Worm (Caenorhabditis elegans): Measurements from ENCODE around the gene Y82E9BR.9.
A peak's percentile ranks its signal among the peaks of the same experiment; 100 is the strongest.
"Not testable (repeated sequence)": the region's sequence is repeated elsewhere in the genome, so short reads cannot be mapped to it uniquely, and the experiment has no call there.

Y82E9BR.9 gene

DNA sequence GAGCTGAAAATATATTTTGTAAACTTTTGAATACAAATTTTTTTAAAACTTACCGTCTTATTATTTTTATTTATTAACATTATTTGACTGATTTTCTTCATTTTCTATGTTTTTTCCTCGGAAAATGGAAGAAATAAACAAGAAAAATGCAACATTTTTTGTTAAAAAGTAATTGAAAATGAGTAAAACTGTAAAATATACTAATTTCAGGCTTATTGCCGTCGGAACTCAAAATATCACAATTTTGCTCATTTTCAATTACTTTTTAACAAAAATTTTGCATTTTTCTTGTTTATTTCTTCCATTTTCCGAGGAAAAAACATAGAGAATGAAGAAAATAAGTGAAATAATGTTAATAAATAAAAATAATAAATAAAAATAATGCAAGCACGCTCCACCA lies 15.9 kb upstream of the Y82E9BR.9 start, which contains the start of gene Y82E9BR.10:
Y82E9BR.10 (minus strand) TSS at position 101 of the 400 bp plus-strand sequence.
- not testable (repeated sequence) for TF ChIP-seq nhr-237 (tag; optimal IDR thresholded peaks at IDR 0.05); C34F6.9 (tag; optimal IDR thresholded peaks at IDR 0.05); ama-1 (optimal IDR thresholded peaks at IDR 0.05)

DNA sequence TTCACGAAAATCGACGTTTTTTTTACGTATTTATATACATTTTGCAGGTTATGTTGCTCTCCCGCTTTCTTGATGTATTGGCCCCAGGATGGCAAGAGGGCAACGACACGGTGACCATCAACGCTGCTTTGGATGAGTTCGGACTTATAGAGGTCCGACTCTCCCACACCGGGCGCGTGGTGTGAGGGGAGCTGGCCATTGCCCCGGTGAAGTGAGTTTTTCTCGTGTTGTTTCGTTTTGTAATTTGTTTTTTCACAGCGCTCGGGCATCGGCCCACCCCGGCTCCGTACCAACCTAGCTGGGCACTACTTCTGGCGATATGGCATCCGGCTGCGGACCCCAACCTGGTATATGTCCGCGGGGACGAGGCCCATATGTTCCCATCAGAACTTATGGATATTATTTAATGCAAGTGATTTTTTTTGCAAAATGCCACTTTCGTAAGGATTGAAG lies 14.8 kb upstream of the Y82E9BR.9 start, which contains the start of gene Y82E9BR.20:
Y82E9BR.20 (plus strand) TSS at position 51 of the 453 bp plus-strand sequence.
- no peak for TF ChIP-seq R02D3.7 (tag; optimal IDR thresholded peaks at IDR 0.05)
- no peak for TF ChIP-seq ceh-16 (tag; optimal IDR thresholded peaks at IDR 0.05)
- TF ChIP-seq ama-1 (optimal IDR thresholded peaks at IDR 0.05): no peak
- TF ChIP-seq ZK546.5 (tag; optimal IDR thresholded peaks at IDR 0.05): no peak
- no peak for TF ChIP-seq nhr-23 (tag; optimal IDR thresholded peaks at IDR 0.05)
- TF ChIP-seq ztf-11 (tag; optimal IDR thresholded peaks at IDR 0.05): no peak
- no peak for TF ChIP-seq C34F6.9 (tag; optimal IDR thresholded peaks at IDR 0.05)
- no peak for TF ChIP-seq egl-27 (tag; optimal IDR thresholded peaks at IDR 0.05)
- TF ChIP-seq dmd-4 (tag; optimal IDR thresholded peaks at IDR 0.05): no peak
- no peak for TF ChIP-seq Y55F3AM.14 (GFP tag; optimal IDR thresholded peaks at IDR 0.05)
- no peak for TF ChIP-seq peb-1 (tag; optimal IDR thresholded peaks at IDR 0.05)

DNA sequence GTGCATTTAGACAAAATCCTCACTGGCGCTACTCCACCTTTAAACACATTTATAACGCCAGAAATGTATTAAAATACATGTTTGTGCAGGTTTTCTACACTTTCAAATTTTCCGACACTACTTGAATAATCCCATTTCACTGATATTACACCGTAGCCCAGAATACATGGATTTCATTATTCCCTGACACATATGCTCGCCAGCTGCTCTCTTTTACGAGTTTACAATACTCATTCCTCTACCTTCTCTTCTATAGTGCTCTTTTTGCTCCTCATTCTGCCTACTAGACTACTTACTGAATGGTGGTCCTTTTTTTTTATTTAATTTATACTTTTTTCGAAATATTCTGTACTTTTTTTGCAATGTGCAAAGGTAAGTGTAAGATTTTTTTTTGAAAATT lies 13.0 kb upstream of the Y82E9BR.9 start:
- TF ChIP-seq fos-1 (tag; optimal IDR thresholded peaks at IDR 0.05): no peak
- TF ChIP-seq nhr-10 (tag; optimal IDR thresholded peaks at IDR 0.05): no peak
- no peak for TF ChIP-seq mab-5 (tag; optimal IDR thresholded peaks at IDR 0.05)
- no peak for TF ChIP-seq ama-1 (optimal IDR thresholded peaks at IDR 0.05)
- no peak for TF ChIP-seq sem-4 (tag; optimal IDR thresholded peaks at IDR 0.05)
- TF ChIP-seq blmp-1 (tag; optimal IDR thresholded peaks at IDR 0.05; ENCODE audit: insufficient read depth): no peak
- TF ChIP-seq gmeb-1 (tag; optimal IDR thresholded peaks at IDR 0.05): no peak
- no peak for TF ChIP-seq lin-39 (tag; optimal IDR thresholded peaks at IDR 0.05)

DNA sequence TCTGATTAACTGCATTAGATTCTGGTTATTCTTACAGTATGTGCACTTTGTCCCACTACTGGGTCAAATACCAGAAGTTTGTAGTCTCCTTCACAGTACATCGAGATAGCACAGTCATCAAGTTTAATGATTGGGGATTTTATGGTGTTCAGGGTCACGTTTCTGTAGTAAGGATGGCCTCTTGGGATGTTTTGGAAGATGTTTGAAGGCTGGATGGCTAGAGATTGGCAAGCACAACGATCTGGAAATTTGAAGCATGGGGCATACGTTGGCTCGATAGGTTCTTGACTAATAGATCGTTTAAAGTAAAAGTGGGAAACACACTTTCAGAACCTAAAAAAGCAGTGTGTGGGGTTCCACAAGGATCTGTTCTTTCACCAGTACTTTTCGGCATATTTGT lies 1.6 kb downstream of the Y82E9BR.9 start, which contains the start of gene Y82E9BR.8:
Y82E9BR.8 (minus strand) TSS at position 101 of the 400 bp plus-strand sequence.
- not testable (repeated sequence) for TF ChIP-seq peb-1, elt-1, ztf-11 (tag; optimal IDR thresholded peaks at IDR 0.05)

DNA sequence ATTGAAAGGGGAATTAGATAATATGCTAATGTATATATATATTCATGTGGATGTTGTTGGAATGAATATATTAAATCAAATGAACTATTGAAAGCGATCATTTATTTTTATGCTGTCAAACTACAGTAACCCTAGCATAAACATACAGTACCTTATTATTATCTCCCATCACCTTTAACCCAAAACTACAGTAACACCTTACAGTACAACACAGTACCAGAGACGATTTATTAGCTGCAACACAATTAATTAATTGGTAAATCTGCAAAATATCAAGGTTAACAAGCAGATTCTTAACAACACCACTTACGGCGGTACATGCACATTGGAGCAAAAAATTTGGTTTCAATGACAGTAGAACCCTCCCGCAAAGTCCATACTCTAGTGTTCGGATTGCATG lies 4.2 kb downstream of the Y82E9BR.9 start, which contains the start of gene Y82E9BL.1:
Y82E9BL.1 (minus strand) TSS at position 101 of the 400 bp plus-strand sequence.
- TF ChIP-seq ama-1 (optimal IDR thresholded peaks at IDR 0.05): no peak
- TF ChIP-seq unc-55 (GFP tag; optimal IDR thresholded peaks at IDR 0.05): no peak

DNA sequence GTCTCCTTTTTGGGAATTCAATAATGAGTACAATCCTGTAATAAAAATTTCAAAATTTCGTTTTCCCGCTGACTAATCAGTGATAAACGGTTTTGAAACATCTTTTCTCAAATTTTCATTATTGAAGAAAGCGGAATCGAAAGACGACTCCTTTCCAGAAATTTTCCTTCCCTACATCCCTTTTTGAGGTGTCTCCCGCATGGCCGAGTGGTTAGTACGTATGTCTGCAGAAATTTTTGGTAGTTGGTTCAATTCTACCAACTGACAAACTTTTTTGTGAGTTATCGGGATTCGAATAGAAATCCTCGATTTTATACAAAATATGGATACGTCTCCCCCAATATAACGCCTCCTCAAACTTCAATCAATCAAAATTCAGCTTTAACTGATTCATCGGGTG lies 5.0 kb downstream of the Y82E9BR.9 start:
- no peak for TF ChIP-seq lin-13 (GFP tag; optimal IDR thresholded peaks at IDR 0.05)
- TF ChIP-seq mbf-1 (tag; optimal IDR thresholded peaks at IDR 0.05): no peak
- no peak for TF ChIP-seq nhr-12 (tag; optimal IDR thresholded peaks at IDR 0.05)
- no peak for TF ChIP-seq peb-1 (tag; optimal IDR thresholded peaks at IDR 0.05)
- TF ChIP-seq egl-27 (tag; optimal IDR thresholded peaks at IDR 0.05): no peak
- no peak for TF ChIP-seq nhr-25 (tag; optimal IDR thresholded peaks at IDR 0.05)
- TF ChIP-seq nhr-129 (tag; optimal IDR thresholded peaks at IDR 0.05): no peak
- TF ChIP-seq F13H6.1 (tag; optimal IDR thresholded peaks at IDR 0.05): no peak
- no peak for TF ChIP-seq lin-39 (tag; optimal IDR thresholded peaks at IDR 0.05)
- no peak for TF ChIP-seq nhr-23 (tag; optimal IDR thresholded peaks at IDR 0.05)

DNA sequence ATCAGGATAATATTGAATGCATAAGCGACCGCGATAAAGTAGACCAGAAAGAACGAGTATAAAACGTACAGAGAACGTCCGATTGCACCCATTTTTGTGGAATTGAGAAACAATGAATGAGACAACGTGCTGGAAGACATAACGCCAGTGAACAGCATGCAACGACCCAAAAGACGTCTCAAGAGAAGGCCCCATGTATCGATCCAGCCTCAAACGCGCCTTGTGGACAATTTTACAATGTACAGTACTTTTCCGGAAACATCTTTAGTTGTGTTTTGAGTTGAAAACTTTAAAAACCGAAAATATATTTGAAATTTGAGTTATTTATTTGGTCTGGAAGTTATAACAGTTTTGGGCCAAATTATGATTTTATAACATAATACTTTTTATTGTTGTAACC lies 8.8 kb downstream of the Y82E9BR.9 start, which contains the start of gene Y82E9BL.3:
Y82E9BL.3 (minus strand) TSS at position 101 of the 400 bp plus-strand sequence.
- TF ChIP-seq C34F6.9 (tag; optimal IDR thresholded peaks at IDR 0.05) (no peak), aly-2 (tag; optimal IDR thresholded peaks at IDR 0.05) (no peak)

DNA sequence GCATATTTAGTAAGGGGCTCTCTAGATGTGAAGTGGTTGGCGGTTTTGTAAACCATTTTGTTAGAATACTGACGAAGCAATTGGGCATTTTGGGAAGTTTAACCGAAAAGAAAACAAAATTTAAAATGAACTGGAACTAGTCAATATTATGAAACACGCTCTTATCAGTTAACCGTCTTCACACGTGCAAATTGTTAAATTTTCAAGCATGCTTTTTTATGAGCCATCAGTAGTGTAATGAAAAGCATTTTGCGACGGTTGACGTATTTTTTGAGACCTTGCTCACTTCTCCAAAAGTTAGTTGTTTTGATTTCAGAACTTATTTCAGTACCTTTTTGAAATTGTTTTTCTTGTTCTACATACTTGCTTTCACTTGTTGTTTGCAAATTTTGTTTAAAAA lies 10.3 kb downstream of the Y82E9BR.9 start, which contains the start of gene fbxa-25:
fbxa-25 (minus strand) TSS at position 138 of the 400 bp plus-strand sequence.
- TF ChIP-seq ZK546.5 (tag; optimal IDR thresholded peaks at IDR 0.05) (no peak), nhr-25 (tag; optimal IDR thresholded peaks at IDR 0.05) (no peak), dmd-4 (tag; optimal IDR thresholded peaks at IDR 0.05) (no peak), mdl-1 (tag; optimal IDR thresholded peaks at IDR 0.05) (no peak), ztf-4 (tag; optimal IDR thresholded peaks at IDR 0.05) (no peak), fos-1 (tag; optimal IDR thresholded peaks at IDR 0.05) (peak; percentile 52), lsy-2 (tag; optimal IDR thresholded peaks at IDR 0.05) (no peak), ztf-11 (tag; optimal IDR thresholded peaks at IDR 0.05) (no peak), skn-1 (tag; optimal IDR thresholded peaks at IDR 0.05) (no peak)
